Worm (Caenorhabditis elegans): ENCODE data around the gene C14B9.8.
A peak's percentile ranks its signal among the peaks of the same experiment; 100 is the strongest.

- TF ChIP-seq lsy-2 (tag; optimal IDR thresholded peaks at IDR 0.05) (peak; percentile 98), elt-1 (tag; optimal IDR thresholded peaks at IDR 0.05; ENCODE audit: borderline replicate concordance, insufficient read depth) (no peak), elt-3 (tag; optimal IDR thresholded peaks at IDR 0.05) (no peak), nhr-237 (tag; optimal IDR thresholded peaks at IDR 0.05) (peak; percentile 80), nhr-76 (tag; optimal IDR thresholded peaks at IDR 0.05) (no peak)
Measured at ce11 chrIII:8130177-8130902, 14.1 kb downstream of the C14B9.8 start, which contains the start of the genes rpl-21 and C14B9.10.
